Worm (Caenorhabditis elegans) whole organism, L1 larva: Measurements from ENCODE around the gene ama-1.

Source experiments
- C16A3.4 ChIP-seq: fragments of 150-350 bp; optimal IDR thresholded peaks from 2 replicates; lab custom pipeline; 2014; ENCODE audit warnings: missing biosample characterization, missing genetic modification characterization
- Y116A8C.19 ChIP-seq: sonication (generic microtip); optimal IDR thresholded peaks from 2 replicates; lab custom pipeline; 2016; ENCODE audit warnings: missing compliant biosample characterization, missing genetic modification characterization, borderline replicate concordance
- blmp-1 ChIP-seq: fragments of 150-350 bp; optimal IDR thresholded peaks from 2 replicates; lab custom pipeline; 2014; ENCODE audit warnings: missing biosample characterization, missing genetic modification characterization
- ceh-8 ChIP-seq: fragments of 200-800 bp; sonication (Bioruptor generic); optimal IDR thresholded peaks from 2 replicates; lab custom pipeline; 2018; ENCODE audit warnings: mild to moderate bottlenecking, missing genetic modification characterization, moderate library complexity, missing compliant biosample characterization
- ceh-88 ChIP-seq: fragments of 200-800 bp; sonication (Bioruptor generic); IDR thresholded peaks from 2 replicates; pipeline ENCODE4 v1.3.6; 2022; ENCODE audit warnings: missing genetic modification characterization, missing compliant biosample characterization
- ceh-90 ChIP-seq: sonication (generic microtip); optimal IDR thresholded peaks from 2 replicates; lab custom pipeline; 2016; ENCODE audit warnings: missing genetic modification characterization, missing compliant biosample characterization
- ces-1 ChIP-seq: fragments of 150-350 bp; optimal IDR thresholded peaks from 2 replicates; lab custom pipeline; 2014; ENCODE audit warnings: missing biosample characterization, missing genetic modification reagents, missing genetic modification characterization
- efl-1 ChIP-seq, 4 experiments: fragments of 150-350 bp; optimal IDR thresholded peaks in 3 of 4; peaks in 1 of 4; 1 replicate in 1 of 4; 2 replicates in 3 of 4; lab custom pipeline; 2014; ENCODE audit warnings: missing biosample characterization in 2 of 4, missing genetic modification characterization in 2 of 4, missing genetic modification reagents in 2 of 4
- egl-13 ChIP-seq: sonication (generic microtip); optimal IDR thresholded peaks from 2 replicates; lab custom pipeline; 2016; ENCODE audit warnings: missing genotype, missing genetic modification reagents, missing genetic modification characterization, missing compliant biosample characterization
- elt-2 ChIP-seq: sonication (generic microtip); optimal IDR thresholded peaks from 2 replicates; lab custom pipeline; 2016; ENCODE audit warnings: missing genetic modification characterization, mild to moderate bottlenecking, inconsistent platforms, missing compliant biosample characterization, missing genetic modification reagents
- elt-3 ChIP-seq, 6 experiments: fragments of 150-350 bp in 1 of 6; sonication (generic microtip); optimal IDR thresholded peaks; 2 replicates each; lab custom pipeline; 2017 to 2018; ENCODE audit warnings: missing biosample characterization in 6 of 6, missing genetic modification characterization in 6 of 6, inconsistent platforms in 1 of 6
- ets-5 ChIP-seq: fragments of 200-800 bp; sonication (Bioruptor generic); IDR thresholded peaks from 2 replicates; pipeline ENCODE4 v1.3.6; 2022; ENCODE audit warnings: missing genetic modification characterization, missing compliant biosample characterization
- hlh-4 ChIP-seq: sonication (generic microtip); optimal IDR thresholded peaks from 2 replicates; lab custom pipeline; 2016; ENCODE audit warnings: mild to moderate bottlenecking, missing genetic modification characterization, missing compliant biosample characterization
- hpl-2 ChIP-seq: fragments of 150-350 bp; optimal IDR thresholded peaks from 2 replicates; lab custom pipeline; 2014; ENCODE audit warnings: missing biosample characterization, missing genetic modification reagents, missing genetic modification characterization
- jun-1 ChIP-seq: fragments of 150-350 bp; optimal IDR thresholded peaks from 2 replicates; lab custom pipeline; 2014; ENCODE audit warnings: missing biosample characterization, missing genetic modification reagents, missing genetic modification characterization
- lin-14 ChIP-seq: fragments of 200-800 bp; sonication (Bioruptor generic); optimal IDR thresholded peaks from 2 replicates; lab custom pipeline; 2018; ENCODE audit warnings: mild to moderate bottlenecking, missing genetic modification characterization, moderate library complexity, missing compliant biosample characterization
- lin-35 ChIP-seq, 2 experiments: fragments of 150-350 bp; optimal IDR thresholded peaks; 2 replicates each; lab custom pipeline; 2014; ENCODE audit warnings: missing biosample characterization in 2 of 2, missing genetic modification characterization in 2 of 2, missing genetic modification reagents in 2 of 2
- lir-3 ChIP-seq: sonication (generic microtip); optimal IDR thresholded peaks from 2 replicates; lab custom pipeline; 2016; ENCODE audit warnings: mild to moderate bottlenecking, missing genetic modification characterization, moderate library complexity, missing compliant biosample characterization; ENCODE audit not compliant: poor library complexity
- lsy-2 ChIP-seq, 2 experiments: fragments of 150-350 bp; optimal IDR thresholded peaks; 2 replicates each; lab custom pipeline; 2014; ENCODE audit warnings: missing biosample characterization in 2 of 2, missing genetic modification characterization in 2 of 2
- nhr-20 ChIP-seq: sonication (generic microtip); optimal IDR thresholded peaks from 2 replicates; lab custom pipeline; 2016; ENCODE audit warnings: mild to moderate bottlenecking, missing genetic modification characterization, missing compliant biosample characterization
- nhr-71 ChIP-seq: sonication (generic microtip); optimal IDR thresholded peaks from 2 replicates; lab custom pipeline; 2016; ENCODE audit warnings: mild to moderate bottlenecking, missing genetic modification characterization, moderate library complexity, missing compliant biosample characterization
- nhr-84 ChIP-seq: sonication (generic microtip); optimal IDR thresholded peaks from 2 replicates; lab custom pipeline; 2017; ENCODE audit warnings: missing biosample characterization, missing genetic modification characterization
- nhr-85 ChIP-seq: sonication (generic microtip); peaks from one replicate; lab custom pipeline; 2016; ENCODE audit warnings: missing genetic modification characterization, inconsistent platforms, missing compliant biosample characterization
- nhr-90 ChIP-seq: sonication (generic microtip); optimal IDR thresholded peaks from 2 replicates; lab custom pipeline; 2016; ENCODE audit warnings: mild to moderate bottlenecking, missing genetic modification characterization, missing compliant biosample characterization; ENCODE audit not compliant: poor library complexity
- pag-3 ChIP-seq: sonication (generic microtip); optimal IDR thresholded peaks from 2 replicates; lab custom pipeline; 2017; ENCODE audit warnings: missing genetic modification characterization, mild to moderate bottlenecking, missing compliant biosample characterization, antibody characterized with exemption, borderline replicate concordance; ENCODE audit not compliant: insufficient read depth
- pqm-1 ChIP-seq: sonication (generic microtip); optimal IDR thresholded peaks from 3 replicates; lab custom pipeline; 2017; ENCODE audit warnings: missing biosample characterization, missing genetic modification characterization
- rnt-1 ChIP-seq: sonication (generic microtip); optimal IDR thresholded peaks from 2 replicates; lab custom pipeline; 2016; ENCODE audit warnings: mild to moderate bottlenecking, missing genetic modification characterization, moderate library complexity, missing compliant biosample characterization
- skn-1 ChIP-seq: fragments of 150-350 bp; optimal IDR thresholded peaks from 2 replicates; lab custom pipeline; 2014; ENCODE audit warnings: missing biosample characterization, missing genetic modification characterization
- sup-37 ChIP-seq: fragments of 200-800 bp; sonication (Bioruptor generic); optimal IDR thresholded peaks from 2 replicates; lab custom pipeline; 2018; ENCODE audit warnings: mild to moderate bottlenecking, missing genetic modification characterization, missing compliant biosample characterization
- tbx-2 ChIP-seq: sonication (generic microtip); optimal IDR thresholded peaks from 2 replicates; lab custom pipeline; 2016; ENCODE audit warnings: missing genetic modification characterization, missing compliant biosample characterization
- unc-130 ChIP-seq: fragments of 150-350 bp; optimal IDR thresholded peaks from 2 replicates; lab custom pipeline; 2017; ENCODE audit warnings: missing biosample characterization, missing genetic modification characterization, inconsistent platforms
- vab-15 ChIP-seq: sonication (generic microtip); optimal IDR thresholded peaks from 2 replicates; lab custom pipeline; 2017; ENCODE audit warnings: missing genotype, mild to moderate bottlenecking, missing genetic modification characterization, missing compliant biosample characterization
- zip-4 ChIP-seq: fragments of 200-800 bp; sonication (Bioruptor generic); optimal IDR thresholded peaks from 2 replicates; lab custom pipeline; 2018; ENCODE audit warnings: mild to moderate bottlenecking, missing genetic modification characterization, moderate library complexity, missing compliant biosample characterization
- ztf-11 ChIP-seq, 2 experiments: sonication (generic microtip); optimal IDR thresholded peaks; 2 replicates each; lab custom pipeline; 2016 to 2017; ENCODE audit warnings: missing genetic modification characterization in 2 of 2, missing biosample characterization in 1 of 2, missing compliant biosample characterization in 1 of 2

The ama-1 gene

DNA sequence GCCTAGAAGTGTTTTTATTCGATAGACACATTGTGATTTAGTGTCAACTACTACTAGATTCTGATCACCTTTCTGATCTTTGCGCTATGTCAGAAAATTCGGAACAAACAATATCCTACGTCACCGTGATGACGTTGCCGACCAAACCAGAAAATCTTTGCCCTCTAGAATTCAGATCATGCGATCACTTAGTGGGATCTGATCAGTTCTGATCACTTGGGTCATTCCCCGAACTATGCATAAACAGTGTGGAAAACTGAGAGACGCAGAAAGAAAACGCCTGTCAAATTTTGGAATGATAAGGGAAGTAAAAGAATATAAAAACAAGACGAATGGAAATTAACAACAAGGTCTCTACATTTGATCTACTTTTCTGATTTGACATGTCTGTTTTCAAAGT lies 46.7 kb downstream of the ama-1 start, which contains the start of gene F15E6.3 (continued):
- TF ChIP-seq ceh-8 (GFP tag; lab: Kevin White, UChicago) (no peak), tbx-2 (tag; lab: Kevin White, UChicago) (peak; percentile 46), nhr-85 (tag; lab: Kevin White, UChicago) (peak; percentile 94), elt-3 (tag; optimal IDR thresholded peaks at IDR 0.05; lab: Kevin White, UChicago) (peak in 4 of 6 experiments; percentile 57 to 97 (median 70)), nhr-71 (tag; lab: Kevin White, UChicago) (peak; percentile 70), lsy-2 (tag; optimal IDR thresholded peaks at IDR 0.05; lab: Kevin White, UChicago) (peak in 1 of 2 experiments; percentile 42), Y116A8C.19 (no peak)

DNA sequence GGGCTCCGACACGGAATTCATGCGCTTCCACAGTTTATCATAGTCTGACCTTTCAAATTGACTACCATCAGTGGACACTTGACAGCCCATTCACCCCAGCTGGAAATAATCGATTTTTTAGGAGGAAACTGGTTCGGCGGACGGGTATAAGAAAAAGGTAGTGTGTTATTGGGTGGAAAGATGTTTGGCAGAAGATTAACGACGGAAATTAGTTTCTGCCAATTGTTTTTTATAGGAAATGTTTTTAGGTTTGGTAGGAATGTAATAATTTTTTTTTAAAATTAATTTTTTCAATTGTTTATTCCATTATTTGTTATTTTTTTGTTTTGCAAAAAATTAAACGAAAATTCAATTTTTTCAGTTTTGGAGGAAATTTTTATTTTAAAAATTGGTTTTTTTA lies 51.1 kb downstream of the ama-1 start, which contains the start of gene F15E6.9:
F15E6.9 (minus strand) TSS at position 101 of the 400 bp plus-strand sequence.
- no peak for TF ChIP-seq elt-3 (tag; optimal IDR thresholded peaks at IDR 0.05; lab: Kevin White, UChicago)
- no peak for TF ChIP-seq hlh-4 (tag; lab: Kevin White, UChicago)
- TF ChIP-seq unc-130, result no peak
- TF ChIP-seq ceh-88 (GFP tag; lab: Robert Waterston, UW), result no peak
- TF ChIP-seq C16A3.4 (tag; lab: Kevin White, UChicago), result no peak
- no peak for TF ChIP-seq ces-1 (GFP tag; lab: Kevin White, UChicago)
- no peak for TF ChIP-seq nhr-84 (tag; lab: Kevin White, UChicago)
- no peak for TF ChIP-seq zip-4 (GFP tag; lab: Kevin White, UChicago)
- no peak for TF ChIP-seq pag-3 (tag; lab: Kevin White, UChicago)
- TF ChIP-seq lin-14 (GFP tag; lab: Kevin White, UChicago), result no peak

- TF ChIP-seq lir-3 (tag; lab: Kevin White, UChicago), result no peak
- no peak for TF ChIP-seq efl-1 (optimal IDR thresholded peaks at IDR 0.05; lab: Kevin White, UChicago)
- peak in 1 of 2 experiments; percentile 30 for TF ChIP-seq efl-1 (GFP tag; optimal IDR thresholded peaks at IDR 0.05 in 1 of 2; lab: Kevin White, UChicago)
- peak; percentile 40 for TF ChIP-seq blmp-1 (tag; lab: Kevin White, UChicago)
Observed at ce11 chrIV:4299994-4300393, 52.1 kb downstream of the ama-1 start.

ce11 chrIV:4301202-4301601 lies 53.3 kb downstream of the ama-1 start, which contains the start of gene lgc-22:
Gene lgc-22, plus strand, starts transcription at chrIV:4301306.
- no peak for TF ChIP-seq lin-35 (GFP tag; optimal IDR thresholded peaks at IDR 0.05; lab: Kevin White, UChicago)
- TF ChIP-seq ztf-11 (tag; optimal IDR thresholded peaks at IDR 0.05; lab: Kevin White, UChicago), result no peak
- TF ChIP-seq hpl-2 (GFP tag; lab: Kevin White, UChicago), result no peak
- no peak for TF ChIP-seq skn-1 (tag; lab: Kevin White, UChicago)
- no peak for TF ChIP-seq nhr-20 (tag; lab: Kevin White, UChicago)

DNA sequence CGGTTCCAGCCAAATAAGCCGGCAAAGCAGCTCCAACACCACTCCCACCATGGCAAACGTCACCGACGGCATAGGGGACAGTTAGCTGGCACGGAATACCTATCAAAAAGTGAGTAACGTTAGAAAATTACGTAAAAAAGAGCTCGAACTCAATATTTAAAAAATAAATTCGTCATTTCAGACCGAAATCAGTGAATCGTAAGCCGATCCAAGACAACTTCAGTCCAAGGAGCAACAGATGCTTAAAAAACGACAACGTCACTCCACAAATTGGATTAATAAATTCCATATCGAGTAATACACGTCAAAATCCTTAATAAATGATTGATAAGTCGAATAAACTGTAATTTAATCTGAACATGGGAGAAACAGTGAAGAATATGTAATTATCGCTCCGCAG lies 58.4 kb downstream of the ama-1 start:
- TF ChIP-seq jun-1 (tag; lab: Kevin White, UChicago) (no peak), ceh-90 (tag; lab: Kevin White, UChicago) (no peak), vab-15 (no peak), ceh-8 (GFP tag; lab: Kevin White, UChicago) (no peak), ets-5 (GFP tag; lab: Robert Waterston, UW) (no peak), egl-13 (no peak), hlh-4 (tag; lab: Kevin White, UChicago) (no peak), elt-2 (tag; lab: Kevin White, UChicago) (no peak), nhr-90 (tag; lab: Kevin White, UChicago) (no peak), lin-35 (GFP tag; optimal IDR thresholded peaks at IDR 0.05; lab: Kevin White, UChicago) (no peak), rnt-1 (tag; lab: Kevin White, UChicago) (no peak), sup-37 (no peak), pqm-1 (tag; lab: Kevin White, UChicago) (no peak), C16A3.4 (tag; lab: Kevin White, UChicago) (no peak)
